Comparison of ENCODE assay signal across 5 fruit fly cellular contexts in genomic region chr3R:5856215-5856614, dm6.
TF ChIP-seq lines count a peak whose summit lies in the region.

Gene disp (minus strand): TSS chr3R:5856311.
Gene ECSIT (plus strand): TSS chr3R:5856585.

- TF ChIP-seq CTCF in whole organism, embryonic (GFP tag; optimal IDR thresholded peaks at IDR 0.05; lab: Kevin White, UChicago), result no peak

TF ChIP-seq in whole organism, adult, 20 proteins besides CTCF, POLR2A, EP300 and RAD21 (continues in another document):
- TF ChIP-seq Mnt (GFP tag; optimal IDR thresholded peaks at IDR 0.05; lab: Kevin White, UChicago), result peak; percentile 36
- TF ChIP-seq CG5204 (GFP tag; optimal IDR thresholded peaks at IDR 0.05; lab: Kevin White, UChicago), result peak; percentile 74
- no peak for TF ChIP-seq Clk (GFP tag; optimal IDR thresholded peaks at IDR 0.05; lab: Kevin White, UChicago)
- TF ChIP-seq CG1620 (GFP tag; optimal IDR thresholded peaks at IDR 0.05; lab: Kevin White, UChicago), result peak; percentile 6
- no peak for TF ChIP-seq cic (GFP tag; optimal IDR thresholded peaks at IDR 0.05; lab: Kevin White, UChicago)
- peak; percentile 37 for TF ChIP-seq CG14711 (tag; optimal IDR thresholded peaks at IDR 0.05; lab: Kevin White, UChicago)
- TF ChIP-seq ovo (GFP tag; optimal IDR thresholded peaks at IDR 0.05; lab: Kevin White, UChicago), result no peak
- TF ChIP-seq toe (GFP tag; optimal IDR thresholded peaks at IDR 0.05; lab: Kevin White, UChicago), result peak; percentile 58
- TF ChIP-seq CG12768 (GFP tag; optimal IDR thresholded peaks at IDR 0.05; lab: Kevin White, UChicago), result peak; percentile 63
- TF ChIP-seq pad (GFP tag; optimal IDR thresholded peaks at IDR 0.05; lab: Kevin White, UChicago), result peak; percentile 49
- no peak for TF ChIP-seq CG33017 (tag; optimal IDR thresholded peaks at IDR 0.05; lab: Kevin White, UChicago)
- no peak for TF ChIP-seq tj (GFP tag; optimal IDR thresholded peaks at IDR 0.05; lab: Kevin White, UChicago)
- TF ChIP-seq CG7101 (tag; optimal IDR thresholded peaks at IDR 0.05; lab: Kevin White, UChicago), result peak; percentile 51
- peak; percentile 58 for TF ChIP-seq CG7045 (GFP tag; optimal IDR thresholded peaks at IDR 0.05; lab: Kevin White, UChicago)
- peak; percentile 52 for TF ChIP-seq CG11617 (GFP tag; optimal IDR thresholded peaks at IDR 0.05; lab: Kevin White, UChicago)
- no peak for TF ChIP-seq kay (GFP tag; lab: Kevin White, UChicago; ENCODE audit: borderline replicate concordance)
- TF ChIP-seq Crg-1 (GFP tag; optimal IDR thresholded peaks at IDR 0.05; lab: Kevin White, UChicago), result peak; percentile 63
- no peak for TF ChIP-seq cnc (optimal IDR thresholded peaks at IDR 0.05; lab: Kevin White, UChicago)

TF ChIP-seq in whole organism, embryonic, 481 proteins besides CTCF, POLR2A, EP300 and RAD21 (continues in another document):
- peak; percentile 6 for TF ChIP-seq CG6854 (GFP tag; optimal IDR thresholded peaks at IDR 0.05; lab: Kevin White, UChicago)
- peak; percentile 3 for TF ChIP-seq ab (GFP tag; optimal IDR thresholded peaks at IDR 0.05; lab: Kevin White, UChicago)
- no peak for TF ChIP-seq zfh1 (GFP tag; IDR thresholded peaks at IDR 0.05; lab: Robert Waterston, UW)
- TF ChIP-seq stwl (tag; optimal IDR thresholded peaks at IDR 0.05; lab: Kevin White, UChicago), result peak; percentile 53
- no peak for TF ChIP-seq Fer1 (GFP tag; optimal IDR thresholded peaks at IDR 0.05; lab: Kevin White, UChicago)
- no peak for TF ChIP-seq ro (GFP tag; IDR thresholded peaks at IDR 0.05; lab: Robert Waterston, UW)
- peak; percentile 70 for TF ChIP-seq CG17186 (GFP tag; optimal IDR thresholded peaks at IDR 0.05; lab: Kevin White, UChicago)
- no peak for TF ChIP-seq Mes4 (GFP tag; optimal IDR thresholded peaks at IDR 0.05; lab: Kevin White, UChicago)
- TF ChIP-seq zfh2 (GFP tag; optimal IDR thresholded peaks at IDR 0.05; lab: Kevin White, UChicago), result peak; percentile 57
- no peak; the same call in 2 of the 3 replicates for TF ChIP-seq Dbx (GFP tag; IDR thresholded peaks at IDR 0.05; lab: Robert Waterston, UW)
- peak; percentile 14 for TF ChIP-seq CG3163 (GFP tag; optimal IDR thresholded peaks at IDR 0.05; lab: Kevin White, UChicago)
- TF ChIP-seq nmo (GFP tag; optimal IDR thresholded peaks at IDR 0.05; lab: Kevin White, UChicago), result peak; percentile 63
- TF ChIP-seq CG3995 (GFP tag; optimal IDR thresholded peaks at IDR 0.05; lab: Kevin White, UChicago), result peak; percentile 55
- TF ChIP-seq CG13775 (GFP tag; optimal IDR thresholded peaks at IDR 0.05; lab: Kevin White, UChicago), result peak; percentile 26
- TF ChIP-seq CG15514 (GFP tag; optimal IDR thresholded peaks at IDR 0.05; lab: Kevin White, UChicago), result peak; percentile 98
- TF ChIP-seq CG7928 (GFP tag; optimal IDR thresholded peaks at IDR 0.05; lab: Kevin White, UChicago), result no peak
- no peak for TF ChIP-seq ftz-f1 (GFP tag; optimal IDR thresholded peaks at IDR 0.05; lab: Kevin White, UChicago)
- TF ChIP-seq p53 (GFP tag; optimal IDR thresholded peaks at IDR 0.05; lab: Kevin White, UChicago), result no peak
- no peak for TF ChIP-seq Nf-YA (GFP tag; IDR thresholded peaks at IDR 0.05; lab: Robert Waterston, UW)

TF ChIP-seq in whole organism, prepupa, 60 proteins besides CTCF, POLR2A, EP300 and RAD21 (continues in another document):
- TF ChIP-seq vri (GFP tag; optimal IDR thresholded peaks at IDR 0.05; lab: Kevin White, UChicago) (peak; percentile 55), Hr39 (GFP tag; optimal IDR thresholded peaks at IDR 0.05; lab: Kevin White, UChicago) (peak; percentile 49), CG6808 (GFP tag; optimal IDR thresholded peaks at IDR 0.05; lab: Kevin White, UChicago) (no peak), Hr38 (GFP tag; optimal IDR thresholded peaks at IDR 0.05; lab: Kevin White, UChicago) (no peak), CG1621 (tag; optimal IDR thresholded peaks at IDR 0.05; lab: Kevin White, UChicago) (no peak), CG6792 (GFP tag; optimal IDR thresholded peaks at IDR 0.05; lab: Kevin White, UChicago) (no peak), CG6276 (GFP tag; optimal IDR thresholded peaks at IDR 0.05; lab: Kevin White, UChicago) (no peak), lz (GFP tag; optimal IDR thresholded peaks at IDR 0.05; lab: Kevin White, UChicago) (peak; percentile 57), dac (GFP tag; optimal IDR thresholded peaks at IDR 0.05; lab: Kevin White, UChicago) (no peak), Hr4 (GFP tag; optimal IDR thresholded peaks at IDR 0.05; lab: Kevin White, UChicago) (no peak), Sox14 (GFP tag; optimal IDR thresholded peaks at IDR 0.05; lab: Kevin White, UChicago) (peak; percentile 87), cyc (GFP tag; optimal IDR thresholded peaks at IDR 0.05; lab: Kevin White, UChicago) (peak; percentile 55), acj6 (GFP tag; optimal IDR thresholded peaks at IDR 0.05; lab: Kevin White, UChicago) (no peak), Sox15 (GFP tag; optimal IDR thresholded peaks at IDR 0.05; lab: Kevin White, UChicago) (peak; percentile 6), Blimp-1 (GFP tag; optimal IDR thresholded peaks at IDR 0.05; lab: Kevin White, UChicago) (no peak), ss (GFP tag; optimal IDR thresholded peaks at IDR 0.05; lab: Kevin White, UChicago) (no peak), CG11762 (GFP tag; optimal IDR thresholded peaks at IDR 0.05; lab: Kevin White, UChicago; ENCODE audit: insufficient read depth) (peak; percentile 33), CG31627 (GFP tag; optimal IDR thresholded peaks at IDR 0.05; lab: Kevin White, UChicago) (peak; percentile 54), CG10631 (GFP tag; optimal IDR thresholded peaks at IDR 0.05; lab: Kevin White, UChicago) (no peak), fd59A (GFP tag; optimal IDR thresholded peaks at IDR 0.05; lab: Kevin White, UChicago) (peak; percentile 35)

TF ChIP-seq in whole organism, pupa, 21 proteins besides CTCF, POLR2A, EP300 and RAD21:
- TF ChIP-seq Snoo (tag; optimal IDR thresholded peaks at IDR 0.05; lab: Kevin White, UChicago) (no peak), CG8301 (tag; optimal IDR thresholded peaks at IDR 0.05; lab: Kevin White, UChicago) (no peak), Ets98B (GFP tag; IDR thresholded peaks at IDR 0.05; lab: Robert Waterston, UW) (no peak), gl (tag; optimal IDR thresholded peaks at IDR 0.05; lab: Kevin White, UChicago) (no peak), fd96Ca (GFP tag; IDR thresholded peaks at IDR 0.05; lab: Robert Waterston, UW) (0 out of 3 replicates have a peak, but pooled peaks have one; percentile 26), CG4496 (GFP tag; IDR thresholded peaks at IDR 0.05; lab: Robert Waterston, UW) (no peak), Pif1B (GFP tag; optimal IDR thresholded peaks at IDR 0.05; lab: Kevin White, UChicago) (no peak), CG10348 (GFP tag; IDR thresholded peaks at IDR 0.05; lab: Robert Waterston, UW) (no peak), CG17806 (tag; optimal IDR thresholded peaks at IDR 0.05; lab: Kevin White, UChicago) (no peak), CG8159 (tag; optimal IDR thresholded peaks at IDR 0.05; lab: Kevin White, UChicago) (no peak), CG9948 (tag; optimal IDR thresholded peaks at IDR 0.05; lab: Kevin White, UChicago) (no peak), CG34367 (tag; optimal IDR thresholded peaks at IDR 0.05; lab: Kevin White, UChicago) (peak; percentile 31), CG13204 (GFP tag; optimal IDR thresholded peaks at IDR 0.05; lab: Kevin White, UChicago) (no peak), CG32121 (GFP tag; IDR thresholded peaks at IDR 0.05; lab: Robert Waterston, UW) (no peak)
TF ChIP-seq in whole organism, pupa: peak in this region for 2.

TF ChIP-seq in whole organism, wandering third instar larva, 38 proteins besides CTCF, POLR2A, EP300 and RAD21 (continues in another document):
- TF ChIP-seq Abd-B (GFP tag; optimal IDR thresholded peaks at IDR 0.05; lab: Kevin White, UChicago) (no peak), CG9705 (GFP tag; optimal IDR thresholded peaks at IDR 0.05; lab: Kevin White, UChicago) (peak; percentile 38), Rel (GFP tag; optimal IDR thresholded peaks at IDR 0.05; lab: Kevin White, UChicago) (no peak), Rel (tag; optimal IDR thresholded peaks at IDR 0.05; lab: Kevin White, UChicago) (no peak), br (GFP tag; optimal IDR thresholded peaks at IDR 0.05; lab: Kevin White, UChicago) (peak; percentile 46), h (GFP tag; optimal IDR thresholded peaks at IDR 0.05; lab: Kevin White, UChicago) (no peak), Hnf4 (GFP tag; optimal IDR thresholded peaks at IDR 0.05; lab: Kevin White, UChicago) (no peak), Vsx2 (GFP tag; optimal IDR thresholded peaks at IDR 0.05; lab: Kevin White, UChicago; ENCODE audit: partially characterized antibody) (no peak), brk (GFP tag; optimal IDR thresholded peaks at IDR 0.05; lab: Kevin White, UChicago) (no peak), tai (GFP tag; optimal IDR thresholded peaks at IDR 0.05; lab: Kevin White, UChicago) (no peak), Sp1 (GFP tag; optimal IDR thresholded peaks at IDR 0.05; lab: Kevin White, UChicago) (no peak), foxo (GFP tag; optimal IDR thresholded peaks at IDR 0.05; lab: Kevin White, UChicago) (no peak), Jra (GFP tag; optimal IDR thresholded peaks at IDR 0.05; lab: Kevin White, UChicago) (no peak), lola (GFP tag; optimal IDR thresholded peaks at IDR 0.05; lab: Kevin White, UChicago) (no peak), psq (GFP tag; optimal IDR thresholded peaks at IDR 0.05; lab: Kevin White, UChicago) (peak; percentile 34), Mio (GFP tag; optimal IDR thresholded peaks at IDR 0.05; lab: Kevin White, UChicago) (no peak), woc (GFP tag; optimal IDR thresholded peaks at IDR 0.05; lab: Kevin White, UChicago) (peak; percentile 83), Hr83 (GFP tag; optimal IDR thresholded peaks at IDR 0.05; lab: Kevin White, UChicago; ENCODE audit: poor library complexity, severe bottlenecking) (no peak), Hr78 (GFP tag; optimal IDR thresholded peaks at IDR 0.05; lab: Kevin White, UChicago) (no peak), HLH106 (tag; optimal IDR thresholded peaks at IDR 0.05; lab: Kevin White, UChicago) (peak; percentile 61), OdsH (GFP tag; optimal IDR thresholded peaks at IDR 0.05; lab: Kevin White, UChicago) (peak; percentile 44), usp (GFP tag; optimal IDR thresholded peaks at IDR 0.05; lab: Kevin White, UChicago) (no peak), Myc (optimal IDR thresholded peaks at IDR 0.05; lab: Kevin White, UChicago) (peak; percentile 98), dmrt93B (GFP tag; optimal IDR thresholded peaks at IDR 0.05; lab: Kevin White, UChicago) (peak; percentile 28), rgr (GFP tag; optimal IDR thresholded peaks at IDR 0.05; lab: Kevin White, UChicago) (no peak), fru (GFP tag; optimal IDR thresholded peaks at IDR 0.05; lab: Kevin White, UChicago) (no peak), CG32264 (GFP tag; optimal IDR thresholded peaks at IDR 0.05; lab: Kevin White, UChicago) (no peak), dl (GFP tag; optimal IDR thresholded peaks at IDR 0.05; lab: Kevin White, UChicago; ENCODE audit: insufficient read depth in 1 of 2, partially characterized antibody in 2 of 2) (no peak), Dfd (GFP tag; optimal IDR thresholded peaks at IDR 0.05; lab: Kevin White, UChicago) (no peak), CrebA (GFP tag; optimal IDR thresholded peaks at IDR 0.05; lab: Kevin White, UChicago; ENCODE audit: borderline replicate concordance) (no peak)
